Fruit fly (Drosophila melanogaster): ENCODE data around the gene CG34241.

CG34241 gene

DNA sequence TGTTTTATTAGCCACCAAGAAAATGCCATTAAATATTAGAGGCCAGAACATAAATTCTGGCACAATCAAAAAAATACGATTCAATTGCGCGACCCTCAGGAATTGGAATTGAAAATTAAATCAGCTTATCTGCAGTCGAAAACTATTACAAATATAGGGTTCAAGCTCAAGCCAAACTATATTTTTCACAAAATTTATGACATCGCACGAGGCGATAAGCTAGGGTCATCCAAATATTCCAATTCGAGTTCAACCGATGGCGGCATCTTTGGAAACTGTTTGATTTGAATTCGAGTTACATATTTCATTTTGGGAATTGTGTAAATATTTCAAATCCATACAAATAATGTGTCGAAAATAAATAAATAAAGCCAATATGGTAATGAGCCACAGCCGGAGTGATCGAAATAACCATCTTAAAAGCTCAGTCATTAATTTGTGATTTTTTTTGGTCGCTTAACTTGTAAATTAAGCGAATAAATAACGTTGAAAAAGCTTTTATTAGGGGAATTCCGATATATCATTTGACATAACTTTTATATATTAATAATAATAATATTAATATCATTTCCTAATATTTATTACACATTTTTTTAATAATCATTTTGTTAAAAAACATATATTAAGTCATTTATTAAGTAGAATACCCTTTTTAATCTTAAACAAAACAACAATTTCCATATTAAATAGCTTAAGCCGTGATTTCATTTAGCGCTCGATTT lies 42.6 kb upstream of the CG34241 start (continued):
- TF ChIP-seq esg (GFP tag; conservative IDR thresholded peaks at IDR 0.05) (no peak), CG15601 (tag; optimal IDR thresholded peaks at IDR 0.05) (no peak), CoRest (tag; optimal IDR thresholded peaks at IDR 0.05) (peak; percentile 13), cg (GFP tag; optimal IDR thresholded peaks at IDR 0.05) (no peak), Elba2 (GFP tag; optimal IDR thresholded peaks at IDR 0.05) (no peak), CG6654 (GFP tag; optimal IDR thresholded peaks at IDR 0.05) (no peak), CG12155 (GFP tag; optimal IDR thresholded peaks at IDR 0.05) (no peak), org-1 (GFP tag; optimal IDR thresholded peaks at IDR 0.05) (no peak), sd (tag; optimal IDR thresholded peaks at IDR 0.05) (peak; percentile 9), CG10431 (GFP tag; optimal IDR thresholded peaks at IDR 0.05) (no peak), lov (optimal IDR thresholded peaks at IDR 0.05) (no peak), lov (GFP tag; IDR thresholded peaks at IDR 0.05) (no peak), CG4854 (GFP tag; optimal IDR thresholded peaks at IDR 0.05) (no peak), CG14014 (GFP tag; IDR thresholded peaks at IDR 0.05) (no peak), da (GFP tag; optimal IDR thresholded peaks at IDR 0.05) (no peak), CG4424 (GFP tag; optimal IDR thresholded peaks at IDR 0.05) (no peak), CG10654 (GFP tag; optimal IDR thresholded peaks at IDR 0.05) (no peak), pita (GFP tag; optimal IDR thresholded peaks at IDR 0.05) (no peak), Mad (GFP tag; optimal IDR thresholded peaks at IDR 0.05) (no peak), Awh (GFP tag; IDR thresholded peaks at IDR 0.05) (no peak), oc (tag; optimal IDR thresholded peaks at IDR 0.05) (no peak), ken (GFP tag; IDR thresholded peaks at IDR 0.05) (no peak), bab2 (GFP tag; optimal IDR thresholded peaks at IDR 0.05) (no peak), mld (GFP tag; IDR thresholded peaks at IDR 0.05; ENCODE audit: partially characterized antibody) (no peak), CG12391 (tag; optimal IDR thresholded peaks at IDR 0.05) (peak; percentile 35), exex (tag; optimal IDR thresholded peaks at IDR 0.05) (no peak), HLH4C (GFP tag; IDR thresholded peaks at IDR 0.05; ENCODE audit: partially characterized antibody) (no peak), Hr51 (GFP tag; optimal IDR thresholded peaks at IDR 0.05) (peak in 1 of 2 experiments; percentile 75), Hmr (GFP tag; optimal IDR thresholded peaks at IDR 0.05) (peak; percentile 13), Dad (GFP tag; optimal IDR thresholded peaks at IDR 0.05) (no peak), kah (GFP tag; optimal IDR thresholded peaks at IDR 0.05) (no peak), CG8388 (GFP tag; optimal IDR thresholded peaks at IDR 0.05) (peak; percentile 33), trh (GFP tag; optimal IDR thresholded peaks at IDR 0.05) (no peak), CG1024 (GFP tag; IDR thresholded peaks at IDR 0.05) (no peak), ssp (GFP tag; IDR thresholded peaks at IDR 0.05) (no peak), CG3838 (GFP tag; optimal IDR thresholded peaks at IDR 0.05) (no peak), CG6813 (GFP tag; optimal IDR thresholded peaks at IDR 0.05) (no peak), ac (GFP tag; optimal IDR thresholded peaks at IDR 0.05) (no peak), NfI (GFP tag; optimal IDR thresholded peaks at IDR 0.05) (no peak), tin (GFP tag; optimal IDR thresholded peaks at IDR 0.05) (no peak), chn (GFP tag; optimal IDR thresholded peaks at IDR 0.05) (no peak), CG7271 (tag; optimal IDR thresholded peaks at IDR 0.05) (no peak), fd96Cb (tag; optimal IDR thresholded peaks at IDR 0.05) (no peak), CG9609 (GFP tag; optimal IDR thresholded peaks at IDR 0.05) (no peak), emc (GFP tag; optimal IDR thresholded peaks at IDR 0.05) (no peak), prd (optimal IDR thresholded peaks at IDR 0.05) (no peak), prd (GFP tag; IDR thresholded peaks at IDR 0.05) (no peak), CG15514 (GFP tag; optimal IDR thresholded peaks at IDR 0.05) (no peak), al (GFP tag; IDR thresholded peaks at IDR 0.05) (no peak), CG15696 (tag; optimal IDR thresholded peaks at IDR 0.05) (no peak)
